Worm (Caenorhabditis elegans) whole organism, dauer: ENCODE measurements around the gene Y51H4A.938.
"Not testable (repeated sequence)": the region's sequence is repeated elsewhere in the genome, so short reads cannot be mapped to it uniquely, and the experiment has no call there.

Source experiments
- unc-62 ChIP-seq: sonication (generic microtip); optimal IDR thresholded peaks from 2 replicates; lab custom pipeline; 2017; ENCODE audit warnings: missing biosample characterization, missing genetic modification reagents, missing genetic modification characterization

Gene Y51H4A.938

DNA sequence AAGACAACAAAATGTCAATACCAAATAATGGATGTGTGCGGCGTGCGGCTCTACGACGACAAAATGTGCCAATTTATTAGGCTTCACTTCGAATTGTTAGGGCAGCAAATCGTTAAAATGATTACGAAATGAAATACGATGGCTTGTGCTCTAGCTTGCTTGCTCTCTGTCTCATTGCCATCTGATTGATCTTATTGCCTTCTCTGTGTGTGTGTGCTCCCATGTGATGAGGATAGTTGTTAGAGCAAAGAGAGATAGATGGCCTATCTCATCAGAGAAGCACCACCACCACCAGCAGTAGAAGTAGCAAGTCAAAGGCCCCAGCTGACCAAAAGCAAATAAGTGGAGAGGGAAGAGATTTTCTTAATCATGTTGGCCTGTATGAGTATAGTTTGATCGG is 15.5 kb downstream of the Y51H4A.938 start:
- TF ChIP-seq unc-62 (GFP tag; lab: Kevin White, UChicago), result no peak

DNA sequence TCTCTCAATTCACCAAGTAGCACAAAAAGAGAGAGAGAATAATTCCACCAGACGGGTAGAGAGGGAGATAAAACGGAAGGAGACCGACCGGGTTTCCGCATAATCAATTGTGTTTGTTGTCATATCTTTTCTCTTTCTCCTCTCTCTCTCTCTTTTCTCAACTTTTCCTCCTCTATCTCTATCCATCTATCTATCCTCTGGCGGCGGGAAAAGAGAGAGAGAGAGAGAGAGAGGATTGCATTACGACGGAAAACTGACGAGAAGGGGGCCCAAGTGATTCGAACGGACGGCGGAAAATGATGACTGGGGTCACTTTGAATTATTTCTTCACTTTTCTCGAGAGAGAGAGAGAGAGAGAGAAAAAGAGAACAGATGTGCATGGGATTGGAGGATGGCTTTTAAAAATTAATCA is 17.0 kb downstream of the Y51H4A.938 start:
- TF ChIP-seq unc-62 (GFP tag; lab: Kevin White, UChicago), result no peak

DNA sequence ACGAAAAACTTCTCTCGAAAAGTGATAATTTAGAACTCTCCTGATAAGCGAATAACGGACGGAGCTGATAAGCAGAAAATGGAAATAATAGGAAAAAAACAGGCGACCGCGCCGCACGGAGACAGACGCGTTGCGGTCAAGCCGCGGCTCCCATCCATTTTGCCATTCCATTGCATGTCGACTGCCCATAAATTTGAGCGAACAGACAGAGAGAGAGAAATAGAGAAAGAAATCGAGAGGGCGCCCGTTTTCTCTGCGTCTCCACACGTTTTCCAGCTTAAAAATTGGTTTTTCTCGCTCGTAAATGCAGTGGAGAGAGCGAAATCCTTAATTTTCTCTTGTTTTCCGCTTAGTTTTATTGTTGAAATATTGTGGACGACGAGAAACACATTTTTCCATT is 20.9 kb downstream of the Y51H4A.938 start:
- TF ChIP-seq unc-62 (GFP tag; lab: Kevin White, UChicago), result no peak

DNA sequence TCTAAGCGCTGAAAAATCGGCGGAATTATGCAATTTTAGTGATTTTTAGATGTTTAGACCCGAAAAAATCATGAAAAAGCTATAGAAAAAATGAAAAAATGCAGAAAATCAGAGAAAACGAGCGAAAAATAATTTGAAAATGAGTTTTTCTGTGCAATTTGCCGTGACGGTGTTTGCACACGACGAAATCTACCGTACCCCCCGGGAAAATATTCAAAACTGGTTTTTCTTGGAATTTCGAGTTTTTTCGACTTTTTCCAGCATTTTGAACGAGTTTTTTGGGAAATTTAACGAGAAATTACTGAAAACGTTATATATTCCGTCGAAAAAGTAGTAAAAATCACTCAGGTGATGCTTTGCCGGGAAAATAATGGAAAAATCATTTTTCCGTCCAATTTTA is 21.4 kb downstream of the Y51H4A.938 start:
- TF ChIP-seq unc-62 (GFP tag; lab: Kevin White, UChicago), result no peak

DNA sequence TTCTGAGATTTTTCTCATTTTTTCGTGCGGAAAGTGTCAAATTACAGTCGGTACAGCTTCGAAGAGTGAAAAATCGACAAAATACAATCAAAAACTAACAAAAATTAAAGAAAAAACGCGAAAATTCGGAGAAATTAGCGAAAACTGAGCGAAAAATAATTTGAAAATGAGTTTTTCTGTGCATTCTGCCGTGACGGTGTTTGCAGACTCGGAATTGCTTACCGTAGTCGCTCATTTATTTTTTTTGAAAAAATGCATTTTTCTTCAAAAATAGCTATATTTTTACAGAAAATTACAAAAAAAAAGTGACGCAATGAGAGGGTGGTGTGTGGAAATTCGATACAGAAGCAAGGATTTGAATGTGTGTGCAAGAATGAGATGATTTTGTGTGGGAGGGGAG is 22.1 kb downstream of the Y51H4A.938 start:
- TF ChIP-seq unc-62 (GFP tag; lab: Kevin White, UChicago), result no peak

DNA sequence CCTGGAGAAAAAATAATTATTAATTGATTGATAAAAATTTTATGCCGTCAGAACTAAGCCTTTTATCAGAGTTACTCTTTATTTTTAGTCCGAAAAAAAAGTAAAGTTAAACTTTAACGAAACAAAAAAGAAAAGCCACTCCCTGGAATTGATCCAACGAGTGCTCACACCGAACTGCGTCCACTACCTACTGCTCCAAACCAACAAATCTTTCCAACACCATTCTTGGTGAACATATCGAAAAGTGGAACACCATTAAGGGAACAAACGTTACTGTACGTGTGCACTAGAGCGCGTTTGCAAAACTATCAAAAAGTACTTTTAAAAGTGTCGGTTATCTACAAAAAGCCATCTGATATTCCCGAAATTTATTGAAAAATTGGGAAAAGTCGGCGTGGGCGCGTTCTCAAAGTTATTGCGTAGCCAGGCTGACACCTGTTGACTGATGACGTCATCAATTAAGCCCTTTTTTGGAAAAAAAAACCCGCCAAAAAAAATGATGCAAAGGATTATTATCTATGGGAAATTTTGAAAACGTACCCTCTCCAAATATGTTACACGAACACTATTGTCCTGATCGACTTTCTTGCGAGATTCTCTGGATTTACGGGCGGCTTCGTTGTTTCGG is 22.7 kb downstream of the Y51H4A.938 start:
- no peak for TF ChIP-seq unc-62 (GFP tag; lab: Kevin White, UChicago)

DNA sequence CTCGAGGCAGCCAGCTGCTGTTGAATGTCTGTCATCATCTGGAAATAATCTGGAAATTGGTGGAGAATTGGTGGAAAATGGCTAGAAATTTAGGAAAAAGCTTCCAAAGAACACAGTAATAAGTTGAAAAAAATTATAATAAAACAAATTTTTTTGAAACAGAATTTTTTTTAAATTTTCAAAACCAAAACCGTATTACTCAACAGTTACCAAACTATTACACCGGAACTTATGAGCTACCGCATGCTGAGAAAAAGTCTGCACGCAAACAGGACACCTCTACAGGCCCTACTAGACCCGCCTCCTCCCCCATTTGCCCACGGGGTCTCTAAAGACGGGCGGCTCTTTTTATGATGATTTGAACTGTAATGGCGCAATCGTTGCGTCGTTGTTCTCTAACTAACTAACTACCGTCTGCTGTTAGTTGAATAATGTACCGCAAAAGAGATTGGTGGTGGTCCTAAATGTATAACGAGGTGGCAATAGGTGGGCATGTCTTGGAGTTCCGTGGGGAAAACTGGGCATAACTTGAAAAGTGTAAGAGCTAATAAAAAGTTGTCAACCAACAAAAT is 24.7 kb downstream of the Y51H4A.938 start, which contains the start of gene zip-7:
Gene zip-7, minus strand, starts transcription at position 51 of the 572 bp plus-strand sequence.
- TF ChIP-seq unc-62 (GFP tag; lab: Kevin White, UChicago), result no peak

DNA sequence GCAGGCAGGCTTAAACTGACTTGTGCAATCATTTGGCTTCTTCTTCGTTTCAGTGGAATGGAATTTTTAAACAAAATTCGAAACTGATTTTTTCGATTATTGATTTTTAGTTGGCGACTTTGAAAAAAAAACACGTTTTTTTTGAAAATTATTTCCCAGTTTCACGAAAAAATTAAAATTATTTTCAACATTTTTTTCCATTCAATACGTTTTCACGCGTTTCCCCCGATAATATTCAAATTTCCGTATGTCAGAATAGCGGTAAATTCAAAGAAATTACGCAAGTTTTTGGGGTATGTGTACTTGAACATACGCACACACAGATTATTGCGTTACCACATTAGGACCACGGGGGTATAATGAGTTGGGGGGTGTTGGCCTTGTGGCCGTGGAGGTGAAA is 26.1 kb downstream of the Y51H4A.938 start, which contains the start of gene Y51H4A.935:
Gene Y51H4A.935, minus strand, starts transcription at position 101 of the 400 bp plus-strand sequence.
- TF ChIP-seq unc-62 (GFP tag; lab: Kevin White, UChicago), result not testable (repeated sequence)

DNA sequence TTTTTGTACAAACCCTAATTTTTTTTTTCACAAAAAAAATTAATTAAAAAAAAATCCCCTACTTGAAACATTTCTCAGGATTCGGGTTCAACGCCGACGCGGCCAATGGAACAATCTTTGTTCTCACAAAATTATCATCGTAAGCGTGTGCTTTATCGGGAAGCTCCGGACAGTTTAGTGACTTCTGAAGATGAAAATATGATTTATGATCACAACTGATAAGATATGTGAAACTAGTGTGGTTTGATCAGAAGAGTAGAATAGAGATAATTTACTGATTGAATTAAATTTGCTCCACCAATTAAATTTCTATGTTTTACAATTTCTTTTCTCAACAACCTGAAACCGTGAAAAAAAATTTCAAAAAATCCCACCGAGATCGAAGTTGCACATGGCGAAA is 44.0 kb downstream of the Y51H4A.938 start:
- TF ChIP-seq unc-62 (GFP tag; lab: Kevin White, UChicago), result no peak

DNA sequence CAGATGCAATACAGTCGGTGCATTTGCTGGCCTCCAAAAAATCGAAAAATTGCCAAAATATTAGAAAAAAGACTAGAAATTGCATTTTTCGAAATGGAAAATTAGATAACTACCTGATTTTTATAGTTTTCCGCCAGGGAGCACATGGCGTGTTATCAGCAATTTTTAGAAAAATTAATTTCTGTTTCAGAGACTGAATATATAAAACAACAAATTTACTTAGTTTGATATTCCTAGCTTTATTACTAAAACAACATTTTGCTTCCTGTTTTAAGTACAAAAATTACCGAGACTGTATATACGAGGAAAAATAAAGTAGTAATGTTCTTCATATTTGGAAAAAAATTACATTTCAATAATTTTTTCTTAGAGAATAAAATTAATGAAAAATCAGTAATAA is 45.0 kb downstream of the Y51H4A.938 start, which contains the start of gene Y51H4A.5:
Gene Y51H4A.5, minus strand, starts transcription at position 101 of the 400 bp plus-strand sequence.
- TF ChIP-seq unc-62 (GFP tag; lab: Kevin White, UChicago), result no peak

DNA sequence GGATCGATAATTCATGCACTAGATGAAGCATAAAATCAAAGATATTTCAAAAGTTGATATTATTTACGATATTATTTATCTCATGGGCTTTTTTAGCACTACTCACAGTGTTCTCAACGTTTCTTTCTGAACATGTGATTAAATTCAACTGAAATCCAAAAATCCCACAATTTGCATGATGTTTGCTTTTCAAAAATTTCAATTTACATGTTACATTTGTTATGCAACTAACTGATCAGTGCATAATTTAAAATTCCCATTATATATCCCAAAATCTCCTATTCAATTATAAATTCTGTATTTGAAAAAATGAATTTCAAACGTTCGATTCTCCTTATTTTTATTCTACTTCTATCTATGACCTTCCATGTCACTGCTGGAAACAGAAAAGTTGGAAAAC is 47.4 kb downstream of the Y51H4A.938 start, which contains the start of gene Y51H4A.937:
Gene Y51H4A.937, plus strand, starts transcription at position 301 of the 400 bp plus-strand sequence.
- TF ChIP-seq unc-62 (GFP tag; lab: Kevin White, UChicago), result no peak
